Fruit fly (Drosophila melanogaster) whole organism, embryonic: ENCODE data around the gene Hph.

Experiments
- Atf-2 ChIP-seq: fragments of 200-800 bp; sonication (Bioruptor generic); optimal IDR thresholded peaks from 2 replicates; lab custom pipeline; 2016; ENCODE audit warnings: missing biosample characterization, missing genetic modification characterization
- B-H1 ChIP-seq: fragments of 200-800 bp; sonication (Bioruptor generic); IDR thresholded peaks from 3 replicates; pipeline ENCODE4 v1.3.6; 2022; ENCODE audit warnings: missing biosample characterization, missing genetic modification characterization
- Bgb ChIP-seq: fragments of 200-800 bp; sonication (Bioruptor generic); IDR thresholded peaks from 2 replicates; pipeline ENCODE4 v1.3.6; 2022; ENCODE audit warnings: missing biosample characterization, missing genetic modification characterization; ENCODE audit not compliant: partially characterized antibody
- CG10979 ChIP-seq: fragments of 200-800 bp; sonication (Bioruptor generic); optimal IDR thresholded peaks from 2 replicates; lab custom pipeline; 2018; ENCODE audit warnings: missing biosample characterization, mild to moderate bottlenecking, missing genetic modification characterization, moderate library complexity
- CG11093 ChIP-seq: fragments of 200-800 bp; sonication (Bioruptor generic); IDR thresholded peaks from 3 replicates; pipeline ENCODE4 v1.3.6; 2022; ENCODE audit warnings: missing biosample characterization, missing genetic modification characterization
- CG13894 ChIP-seq: fragments of 200-800 bp; sonication (Bioruptor generic); optimal IDR thresholded peaks from 3 replicates; lab custom pipeline; 2018; ENCODE audit warnings: missing biosample characterization, mild to moderate bottlenecking, missing genetic modification characterization, moderate library complexity
- CG14441 ChIP-seq: fragments of 200-800 bp; sonication (Bioruptor generic); IDR thresholded peaks from 2 replicates; pipeline ENCODE4 v1.3.6; 2022; ENCODE audit warnings: missing biosample characterization, missing genetic modification characterization
- CG16863 ChIP-seq: fragments of 200-800 bp; sonication (Bioruptor generic); optimal IDR thresholded peaks from 3 replicates; lab custom pipeline; 2016; ENCODE audit warnings: missing biosample characterization, missing genetic modification characterization
- CG1792 ChIP-seq: fragments of 200-800 bp; sonication (Bioruptor generic); optimal IDR thresholded peaks from 2 replicates; lab custom pipeline; 2016; ENCODE audit warnings: missing biosample characterization, missing genetic modification characterization
- CG3407 ChIP-seq: fragments of 200-800 bp; sonication (Bioruptor generic); optimal IDR thresholded peaks from 2 replicates; lab custom pipeline; 2018; ENCODE audit warnings: missing biosample characterization, mild to moderate bottlenecking, missing genetic modification characterization
- CG3838 ChIP-seq: fragments of 200-800 bp; sonication (Bioruptor generic); optimal IDR thresholded peaks from 3 replicates; lab custom pipeline; 2016; ENCODE audit warnings: missing biosample characterization, missing genetic modification characterization
- CG3847 ChIP-seq: fragments of 200-800 bp; sonication (Bioruptor generic); IDR thresholded peaks from 2 replicates; pipeline ENCODE4 v1.3.6; 2022; ENCODE audit warnings: missing biosample characterization, missing genetic modification characterization
- CG4360 ChIP-seq: fragments of 200-800 bp; sonication (Bioruptor generic); IDR thresholded peaks from 2 replicates; pipeline ENCODE4 v1.3.6; 2022; ENCODE audit warnings: missing biosample characterization, missing genetic modification characterization
- CG4404 ChIP-seq: fragments of 200-800 bp; sonication (Bioruptor generic); IDR thresholded peaks from 2 replicates; pipeline ENCODE4 v1.3.6; 2022; ENCODE audit warnings: missing biosample characterization, missing genetic modification characterization
- CG4854 ChIP-seq: fragments of 200-800 bp; sonication (Bioruptor generic); optimal IDR thresholded peaks from 2 replicates; lab custom pipeline; 2016; ENCODE audit warnings: missing biosample characterization, missing genetic modification characterization, inconsistent platforms
- CG6791 ChIP-seq: fragments of 200-800 bp; sonication (Bioruptor generic); IDR thresholded peaks from 3 replicates; pipeline ENCODE4 v1.3.6; 2022; ENCODE audit warnings: missing biosample characterization, missing genetic modification characterization; ENCODE audit not compliant: partially characterized antibody
- CG6854 ChIP-seq: fragments of 200-800 bp; sonication (Bioruptor generic); optimal IDR thresholded peaks from 3 replicates; lab custom pipeline; 2017; ENCODE audit warnings: missing biosample characterization, mild to moderate bottlenecking, missing genetic modification characterization
- CG7372 ChIP-seq: fragments of 200-800 bp; sonication (Bioruptor generic); IDR thresholded peaks from 2 replicates; pipeline ENCODE4 v1.3.6; 2022; ENCODE audit warnings: missing biosample characterization, missing genetic modification characterization
- CG7745 ChIP-seq: fragments of 200-800 bp; sonication (Bioruptor generic); optimal IDR thresholded peaks from 2 replicates; lab custom pipeline; 2018; ENCODE audit warnings: missing biosample characterization, mild to moderate bottlenecking, missing genetic modification characterization, moderate library complexity
- CG8089 ChIP-seq: fragments of 200-800 bp; sonication (Bioruptor generic); optimal IDR thresholded peaks from 3 replicates; lab custom pipeline; 2016; ENCODE audit warnings: missing biosample characterization, missing genetic modification characterization
- CHES-1-like ChIP-seq: fragments of 200-800 bp; sonication (Bioruptor generic); optimal IDR thresholded peaks from 2 replicates; lab custom pipeline; 2016; ENCODE audit warnings: missing biosample characterization, missing genetic modification characterization
- D19B ChIP-seq: fragments of 200-800 bp; sonication (Bioruptor generic); optimal IDR thresholded peaks from 2 replicates; lab custom pipeline; 2017; ENCODE audit warnings: missing biosample characterization, mild to moderate bottlenecking, missing genetic modification characterization
- Dbx ChIP-seq: fragments of 200-800 bp; sonication (Bioruptor generic); IDR thresholded peaks from 3 replicates; pipeline ENCODE4 v1.3.6; 2022; ENCODE audit warnings: missing biosample characterization, missing genetic modification characterization
- Fer1 ChIP-seq: fragments of 200-800 bp; sonication (Bioruptor generic); optimal IDR thresholded peaks from 2 replicates; lab custom pipeline; 2017; ENCODE audit warnings: missing biosample characterization, mild to moderate bottlenecking, missing genetic modification characterization
- Hand ChIP-seq: fragments of 200-800 bp; sonication (Bioruptor generic); optimal IDR thresholded peaks from 2 replicates; lab custom pipeline; 2017; ENCODE audit warnings: mild to moderate bottlenecking, missing biosample characterization, missing genetic modification reagents, missing genetic modification characterization
- MTF-1 ChIP-seq: fragments of 200-800 bp; sonication (Bioruptor generic); optimal IDR thresholded peaks from 2 replicates; lab custom pipeline; 2018; ENCODE audit warnings: missing biosample characterization, mild to moderate bottlenecking, missing genetic modification characterization, borderline replicate concordance
- NfI ChIP-seq: fragments of 200-800 bp; sonication (Bioruptor generic); optimal IDR thresholded peaks from 3 replicates; lab custom pipeline; 2018; ENCODE audit warnings: missing biosample characterization, mild to moderate bottlenecking, missing genetic modification characterization, moderate library complexity
- Ptx1 ChIP-seq: fragments of 200-800 bp; sonication (Bioruptor generic); IDR thresholded peaks from 2 replicates; pipeline ENCODE4 v1.3.6; 2022; ENCODE audit warnings: missing biosample characterization, missing genetic modification characterization
- Usf ChIP-seq: fragments of 200-800 bp; sonication (Bioruptor generic); optimal IDR thresholded peaks from 2 replicates; lab custom pipeline; 2017; ENCODE audit warnings: missing genotype, missing biosample characterization, missing genetic modification characterization
- ac ChIP-seq: fragments of 200-800 bp; sonication (Bioruptor generic); optimal IDR thresholded peaks from 3 replicates; lab custom pipeline; 2017; ENCODE audit warnings: missing biosample characterization, mild to moderate bottlenecking, missing genetic modification characterization
- bbx ChIP-seq: fragments of 200-800 bp; sonication (Bioruptor generic); IDR thresholded peaks from 2 replicates; pipeline ENCODE4 v1.3.6; 2022; ENCODE audit warnings: missing biosample characterization, missing genetic modification characterization; ENCODE audit not compliant: partially characterized antibody
- caup ChIP-seq: fragments of 200-800 bp; sonication (Bioruptor generic); optimal IDR thresholded peaks from 3 replicates; lab custom pipeline; 2017; ENCODE audit warnings: missing biosample characterization, mild to moderate bottlenecking, missing genetic modification characterization, moderate library complexity; ENCODE audit not compliant: severe bottlenecking
- chinmo ChIP-seq: fragments of 200-800 bp; sonication (Bioruptor generic); IDR thresholded peaks from 4 replicates; pipeline ENCODE4 v1.3.6; 2022; ENCODE audit warnings: missing biosample characterization, missing genetic modification characterization; ENCODE audit not compliant: partially characterized antibody
- dm ChIP-seq: fragments of 200-800 bp; sonication (Bioruptor generic); optimal IDR thresholded peaks from 3 replicates; lab custom pipeline; 2016; ENCODE audit warnings: missing biosample characterization, missing genetic modification characterization
- ewg ChIP-seq: fragments of 200-800 bp; sonication (Bioruptor generic); optimal IDR thresholded peaks from 3 replicates; lab custom pipeline; 2017; ENCODE audit warnings: mild to moderate bottlenecking, missing biosample characterization, missing genetic modification reagents, missing genetic modification characterization
- eyg ChIP-seq: fragments of 200-800 bp; sonication (Bioruptor generic); optimal IDR thresholded peaks from 3 replicates; lab custom pipeline; 2016; ENCODE audit warnings: missing biosample characterization, missing genetic modification characterization
- gce ChIP-seq: fragments of 200-800 bp; sonication (Bioruptor generic); IDR thresholded peaks from 3 replicates; pipeline ENCODE4 v1.3.6; 2022; ENCODE audit warnings: missing biosample characterization, missing genetic modification characterization
- gcm2 ChIP-seq: fragments of 200-800 bp; sonication (Bioruptor generic); optimal IDR thresholded peaks from 2 replicates; lab custom pipeline; 2016; ENCODE audit warnings: missing biosample characterization, missing genetic modification characterization
- hb ChIP-seq: fragments of 200-800 bp; sonication (Bioruptor generic); IDR thresholded peaks from 3 replicates; pipeline ENCODE4 v1.3.6; 2022; ENCODE audit warnings: missing biosample characterization, missing genetic modification characterization; ENCODE audit not compliant: partially characterized antibody
- lmd ChIP-seq: fragments of 200-800 bp; sonication (Bioruptor generic); IDR thresholded peaks from 2 replicates; pipeline ENCODE4 v1.3.6; 2022; ENCODE audit warnings: missing biosample characterization, missing genetic modification characterization
- luna ChIP-seq: fragments of 200-800 bp; sonication (Bioruptor generic); optimal IDR thresholded peaks from 2 replicates; lab custom pipeline; 2016; ENCODE audit warnings: missing biosample characterization, missing genetic modification characterization
- nom ChIP-seq: fragments of 200-800 bp; sonication (Bioruptor generic); optimal IDR thresholded peaks from 2 replicates; lab custom pipeline; 2017; ENCODE audit warnings: missing biosample characterization, missing genetic modification characterization, mild to moderate bottlenecking, moderate library complexity, missing genetic modification reagents
- phol ChIP-seq: fragments of 200-800 bp; sonication (Bioruptor generic); optimal IDR thresholded peaks from 3 replicates; lab custom pipeline; 2018; ENCODE audit warnings: missing biosample characterization, mild to moderate bottlenecking, missing genetic modification characterization, moderate library complexity
- sens-2 ChIP-seq: fragments of 200-800 bp; sonication (Bioruptor generic); IDR thresholded peaks from 2 replicates; pipeline ENCODE4 v1.3.6; 2022; ENCODE audit warnings: missing biosample characterization, missing genetic modification characterization
- slou ChIP-seq: fragments of 200-800 bp; sonication (Bioruptor generic); optimal IDR thresholded peaks from 3 replicates; lab custom pipeline; 2016; ENCODE audit warnings: missing biosample characterization, missing genetic modification characterization
- sr ChIP-seq: fragments of 200-800 bp; sonication (Bioruptor generic); IDR thresholded peaks from 3 replicates; pipeline ENCODE4 v1.3.6; 2022; ENCODE audit warnings: missing biosample characterization, missing genetic modification characterization
- tgo ChIP-seq: fragments of 200-800 bp; sonication (Bioruptor generic); IDR thresholded peaks from 3 replicates; pipeline ENCODE4 v1.3.6; 2022; ENCODE audit warnings: missing biosample characterization, missing genetic modification characterization
- trem ChIP-seq: fragments of 200-800 bp; optimal IDR thresholded peaks from 3 replicates; lab custom pipeline; 2019; ENCODE audit warnings: missing biosample characterization, mild to moderate bottlenecking, missing genetic modification characterization, moderate library complexity
- tup ChIP-seq: fragments of 200-800 bp; sonication (Bioruptor generic); optimal IDR thresholded peaks from 2 replicates; lab custom pipeline; 2016; ENCODE audit warnings: missing biosample characterization, mild to moderate bottlenecking, missing genetic modification characterization, moderate library complexity
- unc-4 ChIP-seq: fragments of 200-800 bp; sonication (Bioruptor generic); IDR thresholded peaks from 2 replicates; pipeline ENCODE4 v1.3.6; 2022; ENCODE audit warnings: missing biosample characterization, missing genetic modification characterization; ENCODE audit not compliant: partially characterized antibody

The Hph gene

dm6 chr3R:5232197-5232607, 24.6 kb upstream of the Hph start, which contains the start of the genes Kat60 and Mms19 (continued):
- TF ChIP-seq Dbx (GFP tag; lab: Robert Waterston, UW), result peak; percentile 73; the same call in 2 of the 3 replicates
- TF ChIP-seq caup (GFP tag; lab: Kevin White, UChicago), result no peak
- peak; percentile 46 for TF ChIP-seq slou
- peak; percentile 84 for TF ChIP-seq Ptx1 (GFP tag; lab: Robert Waterston, UW)
- peak; percentile 26 for TF ChIP-seq ewg (GFP tag; lab: Kevin White, UChicago)
- peak; percentile 71 for TF ChIP-seq tgo (GFP tag; lab: Robert Waterston, UW)
- TF ChIP-seq ac, result no peak
- peak; percentile 53 for TF ChIP-seq B-H1 (GFP tag; lab: Robert Waterston, UW)
- no peak for TF ChIP-seq Hand (GFP tag; lab: Kevin White, UChicago)
- peak; percentile 94 for TF ChIP-seq CG6791 (GFP tag; lab: Robert Waterston, UW)
- peak; percentile 89 for TF ChIP-seq bbx
- TF ChIP-seq phol (tag; lab: Kevin White, UChicago), result peak; percentile 80
- peak; percentile 59 for TF ChIP-seq lmd (GFP tag; lab: Robert Waterston, UW)
- TF ChIP-seq CHES-1-like (GFP tag; lab: Kevin White, UChicago), result peak; percentile 64
- TF ChIP-seq gcm2 (GFP tag; lab: Kevin White, UChicago), result no peak
- no peak for TF ChIP-seq sr (GFP tag; lab: Robert Waterston, UW)
- TF ChIP-seq eyg (GFP tag; lab: Kevin White, UChicago), result peak; percentile 19
- peak; percentile 52; the same call in 1 of the 3 replicates for TF ChIP-seq CG11093 (GFP tag; lab: Robert Waterston, UW)
- peak; percentile 64 for TF ChIP-seq CG14441
- no peak for TF ChIP-seq luna (GFP tag; lab: Kevin White, UChicago)
- TF ChIP-seq CG3838 (GFP tag; lab: Kevin White, UChicago), result peak; percentile 78
- peak; percentile 90 for TF ChIP-seq unc-4 (GFP tag; lab: Robert Waterston, UW)
- no peak for TF ChIP-seq sens-2
- TF ChIP-seq CG8089 (GFP tag; lab: Kevin White, UChicago), result peak; percentile 38
- TF ChIP-seq Usf, result peak; percentile 32
- TF ChIP-seq Atf-2 (GFP tag; lab: Kevin White, UChicago), result peak; percentile 51
- TF ChIP-seq dm (GFP tag; lab: Kevin White, UChicago), result peak; percentile 59
- peak; percentile 39; the same call in 1 of the 2 replicates for TF ChIP-seq CG7372 (GFP tag; lab: Robert Waterston, UW)
- peak; percentile 40 for TF ChIP-seq NfI (GFP tag; lab: Kevin White, UChicago)
- TF ChIP-seq CG4360 (GFP tag; lab: Robert Waterston, UW), result no peak
- TF ChIP-seq chinmo (GFP tag; lab: Robert Waterston, UW), result peak; percentile 36; the same call in 2 of the 4 replicates
- TF ChIP-seq D19B, result peak; percentile 38
- no peak for TF ChIP-seq CG3407 (GFP tag; lab: Kevin White, UChicago)
- peak; percentile 55 for TF ChIP-seq CG4854 (GFP tag; lab: Kevin White, UChicago)
- TF ChIP-seq CG6854, result no peak
- TF ChIP-seq CG13894 (tag; lab: Kevin White, UChicago), result no peak
- peak; percentile 14 for TF ChIP-seq CG1792 (GFP tag; lab: Kevin White, UChicago)
- no peak for TF ChIP-seq CG7745 (tag; lab: Kevin White, UChicago)
- peak; percentile 74 for TF ChIP-seq CG4404 (GFP tag; lab: Robert Waterston, UW)
- peak; percentile 94 for TF ChIP-seq Bgb (GFP tag; lab: Robert Waterston, UW)
- TF ChIP-seq CG16863 (GFP tag; lab: Kevin White, UChicago), result peak; percentile 65
- peak; percentile 36 for TF ChIP-seq CG10979 (tag; lab: Kevin White, UChicago)
- no peak for TF ChIP-seq MTF-1
- no peak for TF ChIP-seq tup (GFP tag; lab: Kevin White, UChicago)
- peak; percentile 85 for TF ChIP-seq trem (tag; lab: Kevin White, UChicago)
- TF ChIP-seq hb (GFP tag; lab: Robert Waterston, UW), result peak; percentile 94
- no peak; the same call in 2 of the 3 replicates for TF ChIP-seq gce (GFP tag; lab: Robert Waterston, UW)
- peak; percentile 83 for TF ChIP-seq CG3847 (GFP tag; lab: Robert Waterston, UW)
- TF ChIP-seq nom (GFP tag; lab: Kevin White, UChicago), result no peak
- peak; percentile 49 for TF ChIP-seq Fer1 (GFP tag; lab: Kevin White, UChicago)
